Worm (Caenorhabditis elegans): Measurements from ENCODE around the gene W07G4.7.

Gene W07G4.7

DNA sequence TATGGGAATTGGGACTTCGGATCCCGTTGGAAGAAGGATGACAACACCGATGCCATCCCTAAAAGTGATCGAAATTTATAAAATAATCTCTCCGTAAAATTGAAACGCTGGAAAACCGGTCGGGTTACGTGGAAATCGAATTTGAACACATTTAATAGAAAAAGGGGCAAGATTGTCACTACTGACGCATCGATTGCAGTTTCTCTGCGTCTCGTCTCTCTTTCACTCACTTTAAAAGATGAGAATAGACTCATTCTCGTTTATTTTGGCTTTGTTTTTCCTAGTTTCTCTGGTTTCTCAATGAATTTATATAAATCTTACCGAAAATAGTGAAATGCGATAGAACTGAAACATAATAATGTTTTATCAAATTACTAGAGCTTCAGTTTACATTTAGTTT is 7.2 kb upstream of the W07G4.7 start, which contains the start of gene scyl-1 (continued):
- TF ChIP-seq gmeb-2 (tag; optimal IDR thresholded peaks at IDR 0.05), result peak; percentile 27
- peak; percentile 23 for TF ChIP-seq dve-1 (tag; optimal IDR thresholded peaks at IDR 0.05)
- no peak for TF ChIP-seq hlh-13 (GFP tag; optimal IDR thresholded peaks at IDR 0.05)
- TF ChIP-seq pax-1 (tag; optimal IDR thresholded peaks at IDR 0.05), result no peak
- TF ChIP-seq unc-55 (GFP tag; optimal IDR thresholded peaks at IDR 0.05), result peak; percentile 68
- TF ChIP-seq nhr-232 (tag; optimal IDR thresholded peaks at IDR 0.05), result no peak
- TF ChIP-seq ceh-48 (tag; optimal IDR thresholded peaks at IDR 0.05), result peak; percentile 43
- TF ChIP-seq zip-5 (tag; optimal IDR thresholded peaks at IDR 0.05), result peak; percentile 15
- no peak for TF ChIP-seq ama-1 (optimal IDR thresholded peaks at IDR 0.05)
- TF ChIP-seq ets-4 (tag; optimal IDR thresholded peaks at IDR 0.05), result no peak
- no peak for TF ChIP-seq lim-6 (tag; optimal IDR thresholded peaks at IDR 0.05)
- TF ChIP-seq pat-9 (tag; optimal IDR thresholded peaks at IDR 0.05), result peak; percentile 13
- peak; percentile 9 for TF ChIP-seq hlh-8 (tag; optimal IDR thresholded peaks at IDR 0.05)
- TF ChIP-seq mec-3 (tag; optimal IDR thresholded peaks at IDR 0.05; ENCODE audit: borderline replicate concordance), result no peak
- TF ChIP-seq Y22D7AL.16 (tag; optimal IDR thresholded peaks at IDR 0.05), result no peak
- no peak for TF ChIP-seq ceh-2 (tag; optimal IDR thresholded peaks at IDR 0.05)
- no peak for TF ChIP-seq T23F11.4 (GFP tag; optimal IDR thresholded peaks at IDR 0.05)
- no peak for TF ChIP-seq ceh-9 (tag; optimal IDR thresholded peaks at IDR 0.05)
- no peak for TF ChIP-seq fax-1 (tag; optimal IDR thresholded peaks at IDR 0.05)
- no peak for TF ChIP-seq fkh-10 (GFP tag; optimal IDR thresholded peaks at IDR 0.05)
- TF ChIP-seq rnt-1 (tag; optimal IDR thresholded peaks at IDR 0.05), result peak; percentile 54
- TF ChIP-seq hlh-30 (tag; optimal IDR thresholded peaks at IDR 0.05; ENCODE audit: insufficient read depth), result no peak
- peak; percentile 44 for TF ChIP-seq ceh-18 (tag; optimal IDR thresholded peaks at IDR 0.05)
- TF ChIP-seq ceh-19 (GFP tag; optimal IDR thresholded peaks at IDR 0.05), result peak; percentile 28
- TF ChIP-seq pros-1 (tag; optimal IDR thresholded peaks at IDR 0.05), result no peak
- no peak for TF ChIP-seq dmd-4 (tag; optimal IDR thresholded peaks at IDR 0.05; ENCODE audit: borderline replicate concordance)
- TF ChIP-seq syd-9 (tag; optimal IDR thresholded peaks at IDR 0.05), result peak; percentile 16
- TF ChIP-seq unc-3 (GFP tag; conservative IDR thresholded peaks at IDR 0.05), result no peak
- no peak for TF ChIP-seq unc-3 (tag; optimal IDR thresholded peaks at IDR 0.05)
- no peak for TF ChIP-seq F13H6.1 (tag; optimal IDR thresholded peaks at IDR 0.05)
- TF ChIP-seq hlh-6 (tag; optimal IDR thresholded peaks at IDR 0.05), result no peak
- TF ChIP-seq pha-2 (tag; optimal IDR thresholded peaks at IDR 0.05), result no peak
- no peak for TF ChIP-seq ttx-3 (tag; optimal IDR thresholded peaks at IDR 0.05)
- TF ChIP-seq lin-11 (tag; optimal IDR thresholded peaks at IDR 0.05), result peak; percentile 6
- peak; percentile 58 for TF ChIP-seq ceh-34 (tag; optimal IDR thresholded peaks at IDR 0.05)
- peak; percentile 56 for TF ChIP-seq ceh-14 (tag; optimal IDR thresholded peaks at IDR 0.05)
- TF ChIP-seq eyg-1 (tag; optimal IDR thresholded peaks at IDR 0.05), result no peak
- no peak for TF ChIP-seq K02D7.2 (tag; optimal IDR thresholded peaks at IDR 0.05)
- no peak for TF ChIP-seq sox-2 (GFP tag; IDR thresholded peaks at IDR 0.05)

DNA sequence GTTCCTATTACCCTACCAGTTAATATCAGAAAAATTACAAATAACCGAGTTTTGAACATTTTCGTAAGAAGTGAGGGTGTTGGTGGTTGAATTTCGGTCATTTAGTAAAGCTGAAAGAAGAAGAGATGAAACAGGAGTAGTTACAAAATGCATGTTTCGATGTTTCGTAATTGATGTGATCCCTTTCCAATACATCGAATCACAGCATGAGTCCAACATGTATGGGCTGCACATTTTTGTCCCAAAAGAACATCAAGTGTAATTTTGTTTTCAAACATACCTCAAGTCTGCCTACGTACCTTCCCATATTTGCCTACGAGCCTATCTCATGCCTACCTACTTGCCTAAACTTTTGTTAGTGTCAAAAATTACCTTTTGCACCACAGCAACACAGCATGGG is 2.0 kb upstream of the W07G4.7 start, which contains the start of gene W07G4.2:
Gene W07G4.2 (minus strand): TSS at position 101 of the 400 bp plus-strand sequence.
- TF ChIP-seq odd-2 (tag; optimal IDR thresholded peaks at IDR 0.05) (no peak), F13H6.1 (tag; optimal IDR thresholded peaks at IDR 0.05) (no peak), hlh-15 (tag; optimal IDR thresholded peaks at IDR 0.05) (no peak), nfya-1 (tag; optimal IDR thresholded peaks at IDR 0.05) (no peak), zip-5 (tag; optimal IDR thresholded peaks at IDR 0.05) (no peak), sox-4 (tag; optimal IDR thresholded peaks at IDR 0.05) (no peak), ets-4 (tag; optimal IDR thresholded peaks at IDR 0.05) (no peak)

All from whole organism, late embryonic.